Worm (Caenorhabditis elegans): ENCODE results near the gene W02A2.5.

Gene W02A2.5

DNA sequence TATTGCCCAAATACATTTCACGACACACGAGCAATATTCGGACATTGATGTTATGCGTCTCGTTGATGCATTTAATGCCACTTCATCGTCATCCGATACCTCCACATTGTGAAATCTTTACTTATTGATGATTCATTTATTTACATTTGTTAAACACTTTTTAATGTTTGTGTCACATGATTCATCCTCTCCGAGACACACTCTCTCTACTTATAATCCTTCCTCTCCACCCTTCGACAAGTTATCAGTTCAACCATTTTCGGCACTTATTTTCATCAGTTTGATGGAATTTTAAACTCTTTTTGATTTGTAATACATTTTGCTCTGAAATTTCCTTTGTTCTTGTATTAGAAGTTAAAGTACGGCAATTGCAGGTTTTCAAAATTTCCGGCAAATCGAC lies 3.4 kb downstream of the W02A2.5 start:
- TF ChIP-seq sox-2 (GFP tag; IDR thresholded peaks at IDR 0.05) (no peak), ceh-31 (tag; optimal IDR thresholded peaks at IDR 0.05) (no peak), rnt-1 (tag; optimal IDR thresholded peaks at IDR 0.05) (no peak), pha-4 (tag; optimal IDR thresholded peaks at IDR 0.05) (no peak), fax-1 (tag; optimal IDR thresholded peaks at IDR 0.05) (no peak), T23F11.4 (GFP tag; optimal IDR thresholded peaks at IDR 0.05) (no peak), zip-5 (tag; optimal IDR thresholded peaks at IDR 0.05) (no peak), pqm-1 (tag; optimal IDR thresholded peaks at IDR 0.05) (no peak), dve-1 (tag; optimal IDR thresholded peaks at IDR 0.05) (no peak), ama-1 (optimal IDR thresholded peaks at IDR 0.05) (no peak), npax-4 (tag; optimal IDR thresholded peaks at IDR 0.05) (no peak), nhr-11 (tag; optimal IDR thresholded peaks at IDR 0.05) (no peak), ceh-9 (tag; optimal IDR thresholded peaks at IDR 0.05) (no peak)

DNA sequence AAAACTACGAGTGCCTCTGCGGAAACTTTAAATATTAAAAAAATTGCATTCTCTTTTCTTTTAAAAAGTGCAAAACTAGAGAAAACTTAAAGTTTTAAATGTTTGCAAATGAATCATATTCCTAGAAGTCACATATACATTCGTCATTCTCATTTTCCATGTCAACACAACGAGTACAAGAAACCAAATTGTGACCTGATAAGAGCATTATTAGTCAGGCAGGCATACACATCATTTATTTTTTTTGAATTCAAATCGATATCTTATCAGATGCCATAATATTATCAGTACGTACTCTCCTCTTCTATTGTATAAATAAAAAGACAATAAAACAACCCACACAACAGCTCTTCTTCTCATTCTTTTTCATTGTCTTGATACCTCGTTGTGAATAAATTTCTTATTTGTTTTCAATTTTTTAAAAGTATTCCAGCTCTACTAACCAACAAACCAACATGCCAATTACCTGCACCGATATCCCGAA lies 4.6 kb downstream of the W02A2.5 start, which contains the start of gene W02A2.9:
TSS of gene W02A2.9 (plus strand) at position 434 of the 484 bp plus-strand sequence.
- no peak for TF ChIP-seq K02D7.2 (tag; optimal IDR thresholded peaks at IDR 0.05)
- peak; percentile 95 for TF ChIP-seq elt-2 (tag; optimal IDR thresholded peaks at IDR 0.05)
- no peak for TF ChIP-seq hlh-13 (GFP tag; optimal IDR thresholded peaks at IDR 0.05)
- no peak for TF ChIP-seq hlh-6 (tag; optimal IDR thresholded peaks at IDR 0.05)
- TF ChIP-seq hlh-30 (tag; optimal IDR thresholded peaks at IDR 0.05; ENCODE audit: insufficient read depth): no peak
- TF ChIP-seq ets-4 (tag; optimal IDR thresholded peaks at IDR 0.05): no peak
- no peak for TF ChIP-seq unc-55 (GFP tag; optimal IDR thresholded peaks at IDR 0.05)

DNA sequence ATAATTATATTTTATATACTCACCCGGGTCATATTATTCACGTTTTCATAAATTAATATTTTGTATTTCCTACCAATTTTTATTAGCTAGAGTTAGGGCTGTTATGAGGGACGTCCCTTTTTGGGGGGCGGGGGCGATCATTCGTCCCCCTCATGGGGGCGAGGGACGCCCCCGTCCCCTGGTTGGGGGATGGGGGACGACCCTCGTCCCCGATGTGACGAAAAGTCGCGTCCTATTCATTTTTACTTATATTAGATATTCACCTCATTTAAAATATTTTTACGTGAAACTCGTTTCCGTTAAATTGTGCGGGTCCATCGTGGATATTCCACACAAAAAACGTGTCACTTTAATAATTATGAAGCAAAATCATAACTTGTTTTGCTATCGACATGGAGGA lies 5.9 kb downstream of the W02A2.5 start, which contains the start of gene W02A2.12:
TSS of gene W02A2.12 (minus strand) at position 240 of the 400 bp plus-strand sequence.
- TF ChIP-seq ceh-14 (tag; optimal IDR thresholded peaks at IDR 0.05): no peak
- no peak for TF ChIP-seq odd-2 (tag; optimal IDR thresholded peaks at IDR 0.05)
- no peak for TF ChIP-seq mec-3 (tag; optimal IDR thresholded peaks at IDR 0.05; ENCODE audit: borderline replicate concordance)
- no peak for TF ChIP-seq pqm-1 (tag; optimal IDR thresholded peaks at IDR 0.05)

DNA sequence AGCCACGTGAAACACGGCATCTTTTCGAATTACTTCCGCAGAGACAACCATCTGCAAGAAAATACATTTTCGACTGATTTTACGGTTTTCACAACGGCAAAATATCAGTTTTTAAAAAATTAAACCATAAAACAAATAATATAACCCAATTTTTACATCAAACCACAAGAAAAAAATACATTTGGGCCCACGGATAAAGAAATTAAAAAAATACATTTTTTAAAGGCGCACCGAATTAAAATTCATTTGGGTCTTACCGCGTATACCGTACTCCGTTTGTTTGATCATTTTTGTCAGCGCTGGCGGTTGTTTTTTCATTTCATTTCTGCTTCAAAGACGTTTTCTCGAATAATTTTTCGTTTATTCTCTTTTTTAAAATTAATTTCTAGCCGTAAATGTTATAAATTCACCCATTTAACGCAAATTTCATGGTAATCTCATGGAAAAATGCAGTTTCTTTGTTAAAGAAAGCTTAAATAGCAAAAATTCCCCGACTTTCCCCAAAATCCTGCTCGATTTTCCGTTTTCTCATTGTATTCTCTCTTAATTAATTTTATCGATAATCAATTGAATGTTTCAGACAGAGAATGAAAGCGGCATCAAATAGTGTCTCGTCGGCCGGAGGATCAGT lies 10.6 kb downstream of the W02A2.5 start, which contains the start of the genes rec-8 and mex-5:
TSS of gene rec-8 (minus strand) at position 51 of the 631 bp plus-strand sequence.
TSS of gene mex-5 (plus strand) at position 581 of the 631 bp plus-strand sequence.
- TF ChIP-seq pag-3 (tag; optimal IDR thresholded peaks at IDR 0.05; ENCODE audit: borderline replicate concordance) (no peak), ceh-18 (tag; optimal IDR thresholded peaks at IDR 0.05) (no peak), ztf-16 (tag; optimal IDR thresholded peaks at IDR 0.05) (no peak), odd-2 (tag; optimal IDR thresholded peaks at IDR 0.05) (no peak), fkh-6 (tag; optimal IDR thresholded peaks at IDR 0.05) (no peak), hlh-13 (GFP tag; optimal IDR thresholded peaks at IDR 0.05) (no peak), pros-1 (tag; optimal IDR thresholded peaks at IDR 0.05) (no peak), fkh-10 (GFP tag; optimal IDR thresholded peaks at IDR 0.05) (no peak), ahr-1 (tag; optimal IDR thresholded peaks at IDR 0.05) (no peak)

DNA sequence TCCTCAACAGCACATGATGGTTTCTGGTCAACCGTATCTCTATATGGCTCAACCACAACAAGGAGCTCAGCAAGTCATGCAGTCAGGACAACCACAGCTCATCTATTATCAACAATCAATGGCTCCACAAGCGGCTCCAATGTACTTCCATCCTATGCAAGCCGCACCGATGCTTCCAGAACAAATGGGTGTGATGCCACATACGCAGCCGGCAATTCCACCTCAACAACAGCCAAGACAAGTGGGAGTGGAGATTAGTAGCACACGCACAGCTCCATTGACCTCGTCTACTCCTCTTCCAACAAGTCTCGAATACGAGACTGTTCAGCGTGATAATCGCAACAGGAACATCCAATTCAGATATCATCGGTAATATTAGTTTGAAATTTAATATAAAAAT lies 11.4 kb downstream of the W02A2.5 start:
- TF ChIP-seq pax-1 (tag; optimal IDR thresholded peaks at IDR 0.05) (no peak), pha-2 (tag; optimal IDR thresholded peaks at IDR 0.05) (no peak), gmeb-2 (tag; optimal IDR thresholded peaks at IDR 0.05) (no peak), hlh-6 (tag; optimal IDR thresholded peaks at IDR 0.05) (no peak), npax-4 (tag; optimal IDR thresholded peaks at IDR 0.05) (no peak), unc-3 (GFP tag; conservative IDR thresholded peaks at IDR 0.05) (no peak), unc-3 (tag; optimal IDR thresholded peaks at IDR 0.05) (no peak), madf-2 (tag; optimal IDR thresholded peaks at IDR 0.05) (no peak), ahr-1 (tag; optimal IDR thresholded peaks at IDR 0.05) (no peak), ets-4 (tag; optimal IDR thresholded peaks at IDR 0.05) (no peak), ama-1 (optimal IDR thresholded peaks at IDR 0.05) (no peak), T23F11.4 (GFP tag; optimal IDR thresholded peaks at IDR 0.05) (no peak)

Data from whole organism, late embryonic.